Worm (Caenorhabditis elegans): Measurements from ENCODE around the gene col-161.

The col-161 gene

ce11 chrV:13350302-13350701, 32.5 kb upstream of the col-161 start:
- TF ChIP-seq pha-4 (tag; optimal IDR thresholded peaks at IDR 0.05) (no peak), elt-1 (tag; optimal IDR thresholded peaks at IDR 0.05) (no peak), nhr-43 (tag; optimal IDR thresholded peaks at IDR 0.05; ENCODE audit: poor library complexity, severe bottlenecking) (no peak), fkh-10 (GFP tag; optimal IDR thresholded peaks at IDR 0.05) (peak; percentile 80), lin-39 (tag; optimal IDR thresholded peaks at IDR 0.05) (no peak), fkh-2 (tag; optimal IDR thresholded peaks at IDR 0.05) (no peak), unc-39 (tag; optimal IDR thresholded peaks at IDR 0.05) (no peak), daf-12 (tag; optimal IDR thresholded peaks at IDR 0.05) (no peak)

- TF ChIP-seq ceh-16 (tag; optimal IDR thresholded peaks at IDR 0.05) (no peak), unc-62 (GFP tag; optimal IDR thresholded peaks at IDR 0.05) (no peak), egl-5 (tag; optimal IDR thresholded peaks at IDR 0.05) (peak; percentile 68), skn-1 (tag; optimal IDR thresholded peaks at IDR 0.05) (no peak)
Measured at ce11 chrV:13345867-13346328, 28.1 kb upstream of the col-161 start, which contains the start of gene twk-43. Gene twk-43 (plus strand): TSS chrV:13346278.

ce11 chrV:13342235-13342634, 24.4 kb upstream of the col-161 start:
- TF ChIP-seq fos-1 (tag; optimal IDR thresholded peaks at IDR 0.05), result no peak
- no peak for TF ChIP-seq mdl-1 (tag; optimal IDR thresholded peaks at IDR 0.05)
- TF ChIP-seq elt-2 (tag; optimal IDR thresholded peaks at IDR 0.05), result no peak
- TF ChIP-seq ceh-9 (tag; optimal IDR thresholded peaks at IDR 0.05), result no peak
- TF ChIP-seq nhr-43 (tag; optimal IDR thresholded peaks at IDR 0.05; ENCODE audit: poor library complexity, severe bottlenecking), result no peak
- no peak for TF ChIP-seq ama-1 (optimal IDR thresholded peaks at IDR 0.05)
- TF ChIP-seq R02D3.7 (tag; optimal IDR thresholded peaks at IDR 0.05), result no peak
- TF ChIP-seq ZK546.5 (tag; optimal IDR thresholded peaks at IDR 0.05), result no peak
- no peak for TF ChIP-seq hmg-11 (tag; optimal IDR thresholded peaks at IDR 0.05)
- TF ChIP-seq sea-2 (GFP tag; optimal IDR thresholded peaks at IDR 0.05), result no peak
- no peak for TF ChIP-seq lin-15B (tag; optimal IDR thresholded peaks at IDR 0.05)
- no peak for TF ChIP-seq ceh-82 (tag; optimal IDR thresholded peaks at IDR 0.05)
- TF ChIP-seq pqm-1 (tag; optimal IDR thresholded peaks at IDR 0.05), result no peak
- no peak for TF ChIP-seq ztf-11 (tag; optimal IDR thresholded peaks at IDR 0.05)
- no peak for TF ChIP-seq nhr-67 (tag; optimal IDR thresholded peaks at IDR 0.05)
- no peak for TF ChIP-seq unc-39 (tag; optimal IDR thresholded peaks at IDR 0.05)
- TF ChIP-seq pha-4 (tag; optimal IDR thresholded peaks at IDR 0.05), result no peak

- TF ChIP-seq ztf-4 (tag; optimal IDR thresholded peaks at IDR 0.05) (no peak), nhr-67 (tag; optimal IDR thresholded peaks at IDR 0.05) (no peak), ceh-9 (tag; optimal IDR thresholded peaks at IDR 0.05) (no peak), nhr-11 (tag; optimal IDR thresholded peaks at IDR 0.05) (no peak)
Measured at ce11 chrV:13339633-13340290, 22.0 kb upstream of the col-161 start, which contains the start of the genes str-4 and lgc-48. Gene str-4 (minus strand): TSS chrV:13339733. Gene lgc-48 (plus strand): TSS chrV:13340240.

ce11 chrV:13338037-13338436, 20.2 kb upstream of the col-161 start:
- TF ChIP-seq sea-2 (GFP tag; optimal IDR thresholded peaks at IDR 0.05), result no peak
- no peak for TF ChIP-seq nhr-77 (tag; optimal IDR thresholded peaks at IDR 0.05)
- no peak for TF ChIP-seq snpc-4 (tag; optimal IDR thresholded peaks at IDR 0.05)
- no peak for TF ChIP-seq unc-39 (tag; optimal IDR thresholded peaks at IDR 0.05)
- TF ChIP-seq ztf-4 (tag; optimal IDR thresholded peaks at IDR 0.05), result no peak
- no peak for TF ChIP-seq jun-1 (tag; optimal IDR thresholded peaks at IDR 0.05)
- TF ChIP-seq mml-1 (tag; optimal IDR thresholded peaks at IDR 0.05), result no peak
- no peak for TF ChIP-seq ceh-28 (tag; optimal IDR thresholded peaks at IDR 0.05)
- TF ChIP-seq tbx-2 (tag; optimal IDR thresholded peaks at IDR 0.05), result no peak

Data from whole organism, L3 larva.